Worm (Caenorhabditis elegans): ENCODE data around the gene T20D4.7.

Gene T20D4.7

DNA sequence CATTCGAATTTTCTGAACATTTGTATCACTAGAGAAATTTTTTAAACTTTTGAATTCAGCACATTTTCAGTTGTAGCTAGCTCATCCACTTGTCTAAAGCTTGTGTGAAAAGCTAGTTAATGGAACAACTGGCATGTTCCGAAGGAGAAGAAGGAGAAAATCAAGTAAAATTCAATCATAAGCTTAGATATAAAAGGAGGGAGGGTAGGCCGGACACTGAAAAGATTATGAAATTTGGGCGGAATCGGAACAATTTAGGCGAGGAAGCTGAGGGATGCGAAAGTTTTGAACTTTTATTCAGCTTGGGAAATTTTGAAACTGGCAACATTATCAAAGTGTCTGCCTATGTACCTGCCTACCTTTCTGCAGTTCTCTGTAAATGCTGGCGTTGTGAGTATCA, 43.8 kb downstream of the T20D4.7 start:
- TF ChIP-seq ces-1 (GFP tag; optimal IDR thresholded peaks at IDR 0.05) (peak; percentile 94), cnd-1 (tag; optimal IDR thresholded peaks at IDR 0.05) (no peak)

DNA sequence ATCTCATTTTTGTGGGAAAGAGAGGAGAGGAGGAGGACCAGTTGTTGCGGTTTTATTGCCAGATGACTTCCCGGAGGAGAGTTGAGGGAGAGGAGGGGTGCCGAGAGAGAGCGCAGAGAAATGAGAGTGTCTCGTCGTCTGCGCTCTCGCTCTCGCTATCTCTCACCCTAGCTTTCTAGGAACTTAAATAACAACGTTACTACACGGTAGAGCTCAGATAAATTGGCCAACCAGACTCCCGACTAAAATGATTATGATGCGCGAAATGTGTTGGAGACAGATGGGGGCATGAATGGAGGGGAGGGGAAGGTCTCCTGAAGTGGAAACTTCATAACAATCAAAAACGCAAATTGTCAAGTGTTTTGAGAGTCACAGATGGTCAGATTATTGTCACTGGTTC, 45.9 kb downstream of the T20D4.7 start:
- TF ChIP-seq unc-62 (GFP tag; optimal IDR thresholded peaks at IDR 0.05) (no peak), unc-39 (tag; optimal IDR thresholded peaks at IDR 0.05) (no peak), nhr-2 (tag; optimal IDR thresholded peaks at IDR 0.05) (no peak), unc-120 (tag; optimal IDR thresholded peaks at IDR 0.05; ENCODE audit: poor library complexity, severe bottlenecking) (no peak), ceh-39 (tag; optimal IDR thresholded peaks at IDR 0.05) (no peak), zip-8 (tag; optimal IDR thresholded peaks at IDR 0.05) (no peak), lin-32 (GFP tag; optimal IDR thresholded peaks at IDR 0.05) (no peak), mab-5 (tag; optimal IDR thresholded peaks at IDR 0.05) (no peak), mls-2 (tag; optimal IDR thresholded peaks at IDR 0.05) (no peak), ces-1 (GFP tag; optimal IDR thresholded peaks at IDR 0.05) (peak; percentile 93), pha-4 (tag; optimal IDR thresholded peaks at IDR 0.05) (no peak), cnd-1 (tag; optimal IDR thresholded peaks at IDR 0.05) (peak; percentile 44), hlh-1 (tag; optimal IDR thresholded peaks at IDR 0.05) (peak; percentile 76), lin-13 (tag; optimal IDR thresholded peaks at IDR 0.05) (peak; percentile 32), drap-1 (GFP tag; optimal IDR thresholded peaks at IDR 0.05) (no peak)

DNA sequence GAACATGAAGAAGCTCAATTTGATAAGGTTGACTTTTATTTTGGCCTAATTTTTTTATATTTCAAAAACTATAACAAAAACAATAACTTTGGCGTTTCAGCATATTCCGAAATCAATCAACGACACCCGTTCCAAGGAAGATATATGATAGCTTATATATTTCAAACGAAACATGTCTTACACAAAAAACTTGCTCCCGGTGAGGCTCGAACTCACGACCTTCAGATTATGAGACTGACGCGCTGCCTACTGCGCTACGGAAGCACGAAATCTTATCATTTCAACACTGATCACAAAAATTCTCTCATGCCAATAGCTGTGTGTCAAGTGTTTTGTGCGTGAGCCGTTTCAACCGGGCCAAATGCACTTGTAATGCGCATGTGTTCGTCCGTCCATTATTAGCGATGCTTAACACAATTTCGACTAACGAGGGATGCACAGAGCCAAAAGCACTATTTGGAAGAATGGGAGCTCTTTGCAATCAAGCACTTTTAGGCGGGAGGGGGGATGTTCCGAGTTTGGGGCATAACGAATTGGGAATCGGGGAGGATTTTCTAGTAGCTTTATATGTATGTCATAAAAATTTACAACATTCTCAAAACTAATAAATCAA, 46.5 kb downstream of the T20D4.7 start:
- TF ChIP-seq ces-1 (GFP tag; optimal IDR thresholded peaks at IDR 0.05): peak; percentile 93
- TF ChIP-seq nhr-28 (tag; optimal IDR thresholded peaks at IDR 0.05): no peak

Measured in whole organism, mixed stage, embryonic.